Worm (Caenorhabditis elegans) whole organism, L2 larva: ENCODE results near the gene lrx-1.

Experiments used
- ZK546.5 ChIP-seq: sonication (generic microtip); optimal IDR thresholded peaks from 2 replicates; lab custom pipeline; 2017; ENCODE audit warnings: missing biosample characterization, missing genetic modification characterization
- aly-2 ChIP-seq: fragments of 150-350 bp; optimal IDR thresholded peaks from 2 replicates; lab custom pipeline; 2014; ENCODE audit warnings: missing biosample characterization, missing genetic modification characterization
- egl-27 ChIP-seq: sonication (generic microtip); optimal IDR thresholded peaks from 3 replicates; lab custom pipeline; 2017; ENCODE audit warnings: missing biosample characterization, missing genetic modification reagents, missing genetic modification characterization
- lsy-2 ChIP-seq, 2 experiments: fragments of 150-350 bp in 1 of 2; sonication (generic microtip) in 1 of 2; optimal IDR thresholded peaks; 2 replicates each; lab custom pipeline; 2014 to 2017; ENCODE audit warnings: missing biosample characterization in 2 of 2, missing genetic modification characterization in 2 of 2
- mab-5 ChIP-seq: fragments of 150-350 bp; optimal IDR thresholded peaks from 2 replicates; lab custom pipeline; 2014; ENCODE audit warnings: missing biosample characterization, missing genetic modification characterization
- mdl-1 ChIP-seq, 2 experiments: fragments of 150-350 bp in 1 of 2; sonication (generic microtip) in 1 of 2; optimal IDR thresholded peaks; 2 replicates each; lab custom pipeline; 2017; ENCODE audit warnings: missing biosample characterization in 2 of 2, missing genetic modification characterization in 2 of 2
- nhr-23 ChIP-seq: fragments of 150-350 bp; optimal IDR thresholded peaks from 2 replicates; lab custom pipeline; 2014; ENCODE audit warnings: missing biosample characterization, missing genetic modification reagents, missing genetic modification characterization
- nhr-237 ChIP-seq: fragments of 150-350 bp; optimal IDR thresholded peaks from 2 replicates; lab custom pipeline; 2014; ENCODE audit warnings: missing biosample characterization, missing genetic modification characterization
- nhr-77 ChIP-seq: fragments of 150-350 bp; optimal IDR thresholded peaks from 2 replicates; lab custom pipeline; 2014; ENCODE audit warnings: missing biosample characterization, missing genetic modification characterization
- unc-62 ChIP-seq: fragments of 150-350 bp; optimal IDR thresholded peaks from 2 replicates; lab custom pipeline; 2014; ENCODE audit warnings: missing biosample characterization, missing genetic modification reagents, missing genetic modification characterization

DNA sequence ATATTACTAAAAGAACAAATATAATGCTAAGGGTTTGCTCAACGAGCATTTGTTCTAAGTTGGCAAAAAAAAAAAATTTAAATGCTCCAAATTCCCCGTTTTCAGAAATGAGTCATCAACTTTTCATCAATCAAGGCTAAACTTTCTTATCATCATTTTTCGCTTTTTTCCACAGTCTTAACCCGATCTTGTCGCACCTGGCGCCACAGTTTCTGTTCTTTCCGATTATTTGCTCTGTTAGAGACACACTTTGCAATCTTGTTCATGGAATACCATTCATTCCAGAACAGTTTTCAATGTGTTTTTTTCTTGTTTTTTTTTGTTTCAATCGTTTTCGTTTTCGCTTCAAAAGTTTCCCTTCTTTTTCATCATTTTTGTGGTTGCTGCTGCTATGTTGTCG, 45.8 kb downstream of the lrx-1 start:
- TF ChIP-seq aly-2 (tag; lab: Kevin White, UChicago) = no peak
- no peak for TF ChIP-seq mdl-1 (tag; optimal IDR thresholded peaks at IDR 0.05; lab: Kevin White, UChicago)
- TF ChIP-seq nhr-237 (tag; lab: Kevin White, UChicago) = no peak
- no peak for TF ChIP-seq nhr-23
- TF ChIP-seq mab-5 (tag; lab: Kevin White, UChicago) = no peak
- TF ChIP-seq unc-62 (GFP tag; lab: Kevin White, UChicago) = no peak
- TF ChIP-seq egl-27 (tag; lab: Kevin White, UChicago) = no peak
- TF ChIP-seq nhr-77 (tag; lab: Kevin White, UChicago) = no peak
- TF ChIP-seq lsy-2 (tag; optimal IDR thresholded peaks at IDR 0.05; lab: Kevin White, UChicago) = no peak
- no peak for TF ChIP-seq ZK546.5 (tag; lab: Kevin White, UChicago)
